Fruit fly (Drosophila melanogaster): ENCODE results near the gene CG5708.

The CG5708 gene

DNA sequence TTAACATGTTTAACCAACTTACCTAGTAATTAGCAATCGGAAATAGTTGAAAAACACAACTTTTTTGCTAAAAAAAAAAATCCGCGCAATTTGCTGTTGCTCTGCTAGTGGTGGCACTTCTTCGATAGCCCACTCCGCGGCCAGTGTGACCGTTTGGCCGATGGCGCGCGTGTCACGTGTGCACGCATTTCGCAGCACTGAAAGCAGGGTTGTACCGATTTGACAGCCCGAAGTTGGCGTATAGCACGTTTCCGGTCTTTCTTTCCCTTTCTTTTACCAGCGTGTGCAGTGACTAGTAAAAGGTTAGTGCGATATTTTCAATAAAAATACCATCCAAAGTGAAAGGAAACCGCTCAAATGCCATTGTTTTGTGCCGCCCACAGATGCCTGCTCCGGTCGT, 25.8 kb downstream of the CG5708 start, which contains the start of the genes Ripalpha and RpL7 (continued):
- TF ChIP-seq CG10543 (GFP tag; optimal IDR thresholded peaks at IDR 0.05) (peak; percentile 99), aop (GFP tag; IDR thresholded peaks at IDR 0.05) (peak; percentile 85), Rfx (GFP tag; IDR thresholded peaks at IDR 0.05) (peak; percentile 99), crc (GFP tag; optimal IDR thresholded peaks at IDR 0.05) (peak; percentile 96), sisA (GFP tag; IDR thresholded peaks at IDR 0.05) (peak; percentile 88), CG2120 (GFP tag; optimal IDR thresholded peaks at IDR 0.05) (peak; percentile 96), Oli (tag; optimal IDR thresholded peaks at IDR 0.05) (peak; percentile 89), nom (GFP tag; optimal IDR thresholded peaks at IDR 0.05) (peak; percentile 96), CG5180 (GFP tag; optimal IDR thresholded peaks at IDR 0.05) (peak; percentile 89), Ravus (GFP tag; IDR thresholded peaks at IDR 0.05) (peak; percentile 82), esg (GFP tag; conservative IDR thresholded peaks at IDR 0.05) (peak; percentile 63), Sox102F (GFP tag; optimal IDR thresholded peaks at IDR 0.05) (peak; percentile 87), CG10274 (GFP tag; optimal IDR thresholded peaks at IDR 0.05) (peak; percentile 95), Sry-δ (GFP tag; optimal IDR thresholded peaks at IDR 0.05) (peak; percentile 99), usp (GFP tag; optimal IDR thresholded peaks at IDR 0.05) (no peak), CG7963 (GFP tag; IDR thresholded peaks at IDR 0.05; ENCODE audit: partially characterized antibody) (peak; percentile 88), CG8089 (GFP tag; optimal IDR thresholded peaks at IDR 0.05) (peak; percentile 98), CG7839 (tag; optimal IDR thresholded peaks at IDR 0.05) (peak; percentile 90), CG2199 (GFP tag; IDR thresholded peaks at IDR 0.05) (peak; percentile 96), Six4 (GFP tag; optimal IDR thresholded peaks at IDR 0.05) (peak; percentile 89), CG14860 (GFP tag; IDR thresholded peaks at IDR 0.05; ENCODE audit: partially characterized antibody) (peak; percentile 75), bab2 (GFP tag; optimal IDR thresholded peaks at IDR 0.05) (peak; percentile 97), otp (GFP tag; IDR thresholded peaks at IDR 0.05) (peak; percentile 99), fru (optimal IDR thresholded peaks at IDR 0.05) (no peak), CG14965 (GFP tag; optimal IDR thresholded peaks at IDR 0.05; ENCODE audit: borderline replicate concordance) (peak; percentile 92), gro (GFP tag; optimal IDR thresholded peaks at IDR 0.05) (peak; percentile 98), wek (GFP tag; optimal IDR thresholded peaks at IDR 0.05) (peak; percentile 95), CG8924 (tag; optimal IDR thresholded peaks at IDR 0.05) (peak; percentile 89), CG3163 (GFP tag; optimal IDR thresholded peaks at IDR 0.05) (peak; percentile 92), CG34422 (GFP tag; IDR thresholded peaks at IDR 0.05) (peak; percentile 98), dan (GFP tag; IDR thresholded peaks at IDR 0.05) (no peak), CG31365 (tag; optimal IDR thresholded peaks at IDR 0.05) (peak; percentile 89), Nf-YB (GFP tag; optimal IDR thresholded peaks at IDR 0.05) (peak; percentile 84), CG17612 (GFP tag; IDR thresholded peaks at IDR 0.05) (peak; percentile 94), Xbp1 (GFP tag; optimal IDR thresholded peaks at IDR 0.05) (peak; percentile 98), CG4360 (GFP tag; IDR thresholded peaks at IDR 0.05) (peak; percentile 74), CG7271 (tag; optimal IDR thresholded peaks at IDR 0.05) (peak; percentile 98), row (GFP tag; IDR thresholded peaks at IDR 0.05) (peak; percentile 83), Hmx (GFP tag; optimal IDR thresholded peaks at IDR 0.05) (peak; percentile 54), CG17328 (GFP tag; IDR thresholded peaks at IDR 0.05) (peak; percentile 98), pho (GFP tag; optimal IDR thresholded peaks at IDR 0.05) (peak; percentile 98), HLH3B (GFP tag; IDR thresholded peaks at IDR 0.05) (peak; percentile 95), Camta (GFP tag; optimal IDR thresholded peaks at IDR 0.05) (peak; percentile 96), fd64A (GFP tag; optimal IDR thresholded peaks at IDR 0.05) (peak; percentile 97), E2f1 (GFP tag; IDR thresholded peaks at IDR 0.05) (peak; percentile 96), CrebB (tag; optimal IDR thresholded peaks at IDR 0.05) (peak; percentile 98), CG16779 (GFP tag; IDR thresholded peaks at IDR 0.05) (peak; percentile 97), pan (optimal IDR thresholded peaks at IDR 0.05) (no peak), pan (GFP tag; optimal IDR thresholded peaks at IDR 0.05 in 1 of 2, IDR thresholded peaks at IDR 0.05 in 1 of 2) (peak in 1 of 2 experiments; percentile 96), CG13296 (GFP tag; optimal IDR thresholded peaks at IDR 0.05) (peak; percentile 97), Poxn (GFP tag; IDR thresholded peaks at IDR 0.05) (peak; percentile 90), so (GFP tag; IDR thresholded peaks at IDR 0.05) (peak; percentile 97)

Data from whole organism, embryonic.